Worm (Caenorhabditis elegans) whole organism, young adult: ENCODE data around the gene pgp-6.

Experiments
- B0261.1 ChIP-seq: sonication (generic microtip); optimal IDR thresholded peaks from 2 replicates; lab custom pipeline; 2016; ENCODE audit warnings: mild to moderate bottlenecking, missing genetic modification characterization, moderate library complexity, missing compliant biosample characterization
- C06A6.2 ChIP-seq: fragments of 200-800 bp; sonication (Bioruptor generic); conservative IDR thresholded peaks from 2 replicates; pipeline ENCODE4 v1.3.6; 2022; ENCODE audit warnings: missing genetic modification characterization, missing compliant biosample characterization
- C17E4.6 ChIP-seq: fragments of 200-800 bp; sonication (Bioruptor generic); IDR thresholded peaks from 2 replicates; pipeline ENCODE4 v1.3.6; 2022; ENCODE audit warnings: missing genetic modification reagents, missing genetic modification characterization, missing compliant biosample characterization
- F22D6.2 ChIP-seq: sonication (generic microtip); optimal IDR thresholded peaks from 2 replicates; lab custom pipeline; 2016; ENCODE audit warnings: mild to moderate bottlenecking, missing genetic modification characterization, missing compliant biosample characterization
- F37B4.10 ChIP-seq: fragments of 200-800 bp; sonication (Bioruptor generic); IDR thresholded peaks from 2 replicates; pipeline ENCODE4 v1.3.6; 2022; ENCODE audit warnings: missing genetic modification characterization, missing compliant biosample characterization
- F57A8.1 ChIP-seq: fragments of 200-800 bp; sonication (Bioruptor generic); optimal IDR thresholded peaks from 2 replicates; lab custom pipeline; 2018; ENCODE audit warnings: mild to moderate bottlenecking, missing genetic modification characterization, moderate library complexity, missing compliant biosample characterization
- K11D2.4 ChIP-seq: fragments of 200-800 bp; sonication (Bioruptor generic); IDR thresholded peaks from 2 replicates; pipeline ENCODE4 v1.3.6; 2022; ENCODE audit warnings: missing genetic modification reagents, missing genetic modification characterization, missing compliant biosample characterization
- K12H6.12 ChIP-seq: fragments of 200-800 bp; sonication (Bioruptor generic); optimal IDR thresholded peaks from 2 replicates; lab custom pipeline; 2018; ENCODE audit warnings: mild to moderate bottlenecking, missing genetic modification characterization, missing compliant biosample characterization
- Y79H2A.3 ChIP-seq: fragments of 200-800 bp; sonication (Bioruptor generic); conservative IDR thresholded peaks from 2 replicates; pipeline ENCODE4 v1.3.6; 2022; ENCODE audit warnings: missing genetic modification reagents, missing genetic modification characterization, missing compliant biosample characterization
- ZK185.1 ChIP-seq: sonication (generic microtip); optimal IDR thresholded peaks from 2 replicates; lab custom pipeline; 2016; ENCODE audit warnings: mild to moderate bottlenecking, missing genetic modification characterization, missing compliant biosample characterization; ENCODE audit not compliant: poor library complexity, severe bottlenecking
- aptf-2 ChIP-seq: fragments of 200-800 bp; sonication (Bioruptor generic); conservative IDR thresholded peaks from 2 replicates; pipeline ENCODE4 v1.3.6; 2022; ENCODE audit warnings: missing genetic modification reagents, missing genetic modification characterization, missing compliant biosample characterization
- attf-5 ChIP-seq: fragments of 200-800 bp; sonication (Bioruptor generic); optimal IDR thresholded peaks from 2 replicates; lab custom pipeline; 2018; ENCODE audit warnings: mild to moderate bottlenecking, missing genetic modification characterization, missing compliant biosample characterization
- cebp-1 ChIP-seq, 2 experiments: fragments of 200-800 bp in 1 of 2; sonication (Bioruptor generic) in 1 of 2; sonication (generic microtip) in 1 of 2; IDR thresholded peaks in 1 of 2; optimal IDR thresholded peaks in 1 of 2; 2 replicates each; pipeline versions ENCODE4 v1.3.6 to Lab custom; 2017 to 2022; ENCODE audit warnings: missing compliant biosample characterization in 2 of 2, missing genetic modification characterization in 2 of 2, mild to moderate bottlenecking in 1 of 2, missing genetic modification reagents in 1 of 2, moderate library complexity in 1 of 2
- ceh-27 ChIP-seq: fragments of 200-800 bp; sonication (Bioruptor generic); optimal IDR thresholded peaks from 2 replicates; lab custom pipeline; 2018; ENCODE audit warnings: mild to moderate bottlenecking, missing genetic modification characterization, moderate library complexity, missing compliant biosample characterization
- chd-7 ChIP-seq: sonication (generic microtip); optimal IDR thresholded peaks from 2 replicates; lab custom pipeline; 2016; ENCODE audit warnings: mild to moderate bottlenecking, missing genetic modification characterization, moderate library complexity, missing compliant biosample characterization
- dox-1 ChIP-seq: fragments of 200-800 bp; sonication (Bioruptor generic); IDR thresholded peaks from 2 replicates; pipeline ENCODE4 v1.3.6; 2022; ENCODE audit warnings: missing genetic modification reagents, missing genetic modification characterization, missing compliant biosample characterization
- ets-4 ChIP-seq: fragments of 200-800 bp; sonication (Bioruptor generic); optimal IDR thresholded peaks from 2 replicates; lab custom pipeline; 2018; ENCODE audit warnings: mild to moderate bottlenecking, missing genetic modification characterization, missing compliant biosample characterization
- him-1 ChIP-seq: sonication (generic microtip); optimal IDR thresholded peaks from 2 replicates; lab custom pipeline; 2016; ENCODE audit warnings: missing genotype, missing genetic modification reagents, missing genetic modification characterization, missing compliant biosample characterization
- hlh-26 ChIP-seq: fragments of 200-800 bp; sonication (Bioruptor generic); conservative IDR thresholded peaks from 2 replicates; pipeline ENCODE4 v1.3.6; 2022; ENCODE audit warnings: missing genetic modification reagents, missing genetic modification characterization, missing compliant biosample characterization
- hmg-1.2 ChIP-seq: fragments of 200-800 bp; sonication (Bioruptor generic); IDR thresholded peaks from 2 replicates; pipeline ENCODE4 v1.3.6; 2022; ENCODE audit warnings: missing genetic modification reagents, missing genetic modification characterization, missing compliant biosample characterization
- lin-35 ChIP-seq, 3 experiments: fragments of 150-350 bp in 2 of 3; sonication (generic microtip) in 1 of 3; optimal IDR thresholded peaks; 2 replicates each; lab custom pipeline; 2014 to 2018; ENCODE audit warnings: missing biosample characterization in 3 of 3, missing genetic modification characterization in 3 of 3, missing genetic modification reagents in 3 of 3
- lin-40 ChIP-seq: sonication (generic microtip); optimal IDR thresholded peaks from 2 replicates; lab custom pipeline; 2016; ENCODE audit warnings: missing genetic modification characterization, mild to moderate bottlenecking, missing compliant biosample characterization, missing genotype, missing genetic modification reagents
- lin-54 ChIP-seq: fragments of 200-800 bp; sonication (Bioruptor generic); optimal IDR thresholded peaks from 2 replicates; lab custom pipeline; 2018; ENCODE audit warnings: mild to moderate bottlenecking, missing genetic modification characterization, missing compliant biosample characterization
- nhr-120 ChIP-seq: fragments of 200-800 bp; sonication (Bioruptor generic); IDR thresholded peaks from 2 replicates; pipeline ENCODE4 v1.3.6; 2022; ENCODE audit warnings: missing genetic modification characterization, missing compliant biosample characterization
- nhr-27 ChIP-seq: fragments of 200-800 bp; sonication (Bioruptor generic); optimal IDR thresholded peaks from 2 replicates; lab custom pipeline; 2018; ENCODE audit warnings: mild to moderate bottlenecking, missing genetic modification characterization, moderate library complexity, missing compliant biosample characterization
- nhr-80 ChIP-seq: sonication (generic microtip); optimal IDR thresholded peaks from 2 replicates; lab custom pipeline; 2016; ENCODE audit warnings: missing genetic modification characterization, missing compliant biosample characterization
- pha-4 ChIP-seq: fragments of 150-350 bp; sonication (generic microtip); optimal IDR thresholded peaks from 2 replicates; lab custom pipeline; 2014; ENCODE audit warnings: missing biosample characterization, missing genetic modification reagents, missing genetic modification characterization
- snpc-1.1 ChIP-seq: sonication (generic microtip); optimal IDR thresholded peaks from 2 replicates; lab custom pipeline; 2017; ENCODE audit warnings: missing genetic modification characterization, mild to moderate bottlenecking, missing compliant biosample characterization, antibody characterized with exemption, moderate library complexity, missing genotype, missing genetic modification reagents; ENCODE audit not compliant: insufficient read depth
- somi-1 ChIP-seq: fragments of 200-800 bp; sonication (Bioruptor generic); optimal IDR thresholded peaks from 2 replicates; lab custom pipeline; 2018; ENCODE audit warnings: mild to moderate bottlenecking, missing genetic modification characterization, missing compliant biosample characterization
- sptf-2 ChIP-seq: fragments of 200-800 bp; sonication (Bioruptor generic); optimal IDR thresholded peaks from 2 replicates; lab custom pipeline; 2018; ENCODE audit warnings: mild to moderate bottlenecking, missing genetic modification characterization, missing compliant biosample characterization
- unc-62 ChIP-seq: fragments of 150-350 bp; optimal IDR thresholded peaks from 2 replicates; lab custom pipeline; 2014; ENCODE audit warnings: missing biosample characterization, missing genetic modification reagents, missing genetic modification characterization
- xnd-1 ChIP-seq: sonication (generic microtip); optimal IDR thresholded peaks from 2 replicates; lab custom pipeline; 2016; ENCODE audit warnings: missing genotype, missing genetic modification reagents, missing genetic modification characterization, missing compliant biosample characterization
- ztf-18 ChIP-seq: sonication (generic microtip); optimal IDR thresholded peaks from 2 replicates; lab custom pipeline; 2016; ENCODE audit warnings: missing genotype, mild to moderate bottlenecking, missing genetic modification characterization, missing compliant biosample characterization
- ztf-25 ChIP-seq: fragments of 200-800 bp; sonication (Bioruptor generic); IDR thresholded peaks from 2 replicates; pipeline ENCODE4 v1.3.6; 2022; ENCODE audit warnings: missing genetic modification reagents, missing genetic modification characterization, missing compliant biosample characterization
- ztf-3 ChIP-seq: fragments of 200-800 bp; sonication (Bioruptor generic); optimal IDR thresholded peaks from 2 replicates; lab custom pipeline; 2018; ENCODE audit warnings: mild to moderate bottlenecking, missing genetic modification characterization, missing compliant biosample characterization
- ztf-6 ChIP-seq: fragments of 200-800 bp; sonication (Bioruptor generic); IDR thresholded peaks from 2 replicates; pipeline ENCODE4 v1.3.6; 2022; ENCODE audit warnings: missing genetic modification reagents, missing genetic modification characterization, missing compliant biosample characterization

Gene pgp-6

ce11 chrX:10900952-10901351 lies 23.7 kb upstream of the pgp-6 start:
- TF ChIP-seq xnd-1 (tag; lab: Kevin White, UChicago) (no peak), hmg-1.2 (peak; percentile 40; the same call in 1 of the 2 replicates), dox-1 (GFP tag; lab: Robert Waterston, UW) (peak; percentile 49; the same call in 1 of the 2 replicates), chd-7 (tag; lab: Kevin White, UChicago) (peak; percentile 45), K12H6.12 (tag; lab: Kevin White, UChicago) (peak; percentile 57), snpc-1.1 (tag; lab: Kevin White, UChicago) (no peak), ztf-25 (no peak), ZK185.1 (tag; lab: Kevin White, UChicago) (peak; percentile 31), lin-40 (peak; percentile 46), somi-1 (GFP tag; lab: Kevin White, UChicago) (peak; percentile 45), attf-5 (GFP tag; lab: Kevin White, UChicago) (peak; percentile 53), ztf-18 (no peak), C06A6.2 (GFP tag; lab: Robert Waterston, UW) (no peak), pha-4 (tag; lab: Kevin White, UChicago) (no peak), him-1 (tag; lab: Kevin White, UChicago) (no peak), cebp-1 (GFP tag; IDR thresholded peaks at IDR 0.05; lab: Robert Waterston, UW) (no peak), cebp-1 (tag; optimal IDR thresholded peaks at IDR 0.05; lab: Kevin White, UChicago) (peak; percentile 35)

DNA sequence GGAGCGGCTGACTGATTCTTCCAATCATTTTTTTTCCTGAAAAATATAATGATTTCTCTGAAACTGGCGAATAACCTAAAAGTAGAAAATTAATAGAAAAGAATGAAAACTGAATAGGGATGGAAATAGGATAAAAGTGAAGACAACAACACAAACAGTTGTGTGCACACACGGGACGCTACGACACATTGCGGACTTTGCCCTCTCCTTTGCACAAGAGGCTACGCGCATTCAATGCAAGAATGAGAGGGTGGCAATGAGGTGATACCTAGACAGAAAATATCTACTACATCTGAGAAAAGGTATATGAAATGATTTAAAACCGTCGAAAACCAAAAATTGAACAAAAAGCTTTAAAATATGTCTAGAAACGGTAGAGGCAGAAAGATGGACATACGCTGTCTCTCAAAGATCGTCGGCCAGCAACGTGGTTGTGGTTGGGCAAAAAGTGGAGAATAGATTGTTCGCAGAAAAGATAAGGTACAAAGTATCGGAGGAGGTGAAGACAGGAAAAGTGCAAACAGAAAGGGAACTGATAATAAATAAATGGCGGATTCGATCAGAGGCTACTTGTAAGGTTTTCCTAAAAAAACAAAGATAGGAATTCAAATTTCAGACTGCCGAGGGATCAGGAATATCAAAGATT lies 23.0 kb upstream of the pgp-6 start, which contains the start of gene suca-1:
Gene suca-1, minus strand, starts transcription at position 36 of the 646 bp plus-strand sequence.
- peak; percentile 8 for TF ChIP-seq lin-40
- no peak for TF ChIP-seq ceh-27
- no peak for TF ChIP-seq Y79H2A.3 (GFP tag; lab: Robert Waterston, UW)
- TF ChIP-seq nhr-80 (tag; lab: Kevin White, UChicago) = peak; percentile 85
- no peak for TF ChIP-seq ets-4 (GFP tag; lab: Kevin White, UChicago)
- peak; percentile 45 for TF ChIP-seq dox-1 (GFP tag; lab: Robert Waterston, UW)
- no peak for TF ChIP-seq nhr-27 (tag; lab: Kevin White, UChicago)

DNA sequence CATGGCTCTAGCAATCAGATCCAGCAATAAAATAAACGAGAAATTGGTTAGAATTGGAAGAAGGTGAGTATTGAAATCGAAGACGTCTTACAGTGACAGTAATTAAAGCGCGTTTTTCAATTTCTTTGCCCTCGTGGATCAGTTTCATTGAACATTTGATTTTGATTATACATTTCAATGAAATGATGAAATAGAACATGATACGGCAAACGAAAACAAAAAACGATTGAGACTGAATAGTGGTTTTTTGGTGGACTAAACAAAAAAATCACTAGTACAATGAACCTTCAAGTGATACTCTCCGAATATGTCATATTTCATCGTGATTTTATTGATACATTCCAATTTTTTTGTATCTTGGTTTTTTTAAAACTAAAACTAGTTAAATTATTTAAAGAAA lies 19.3 kb upstream of the pgp-6 start, which contains the start of gene haly-1:
Gene haly-1, minus strand, starts transcription at position 101 of the 400 bp plus-strand sequence.
- TF ChIP-seq unc-62 (no peak), lin-35 (GFP tag; optimal IDR thresholded peaks at IDR 0.05; lab: Kevin White, UChicago) (no peak), ztf-3 (GFP tag; lab: Kevin White, UChicago) (no peak), B0261.1 (no peak), aptf-2 (GFP tag; lab: Robert Waterston, UW) (no peak), ZK185.1 (tag; lab: Kevin White, UChicago) (no peak), ztf-6 (GFP tag; lab: Robert Waterston, UW) (no peak), C17E4.6 (GFP tag; lab: Robert Waterston, UW) (no peak), F22D6.2 (tag; lab: Kevin White, UChicago) (no peak), hlh-26 (GFP tag; lab: Robert Waterston, UW) (no peak), sptf-2 (GFP tag; lab: Kevin White, UChicago) (no peak), cebp-1 (GFP tag; IDR thresholded peaks at IDR 0.05; lab: Robert Waterston, UW) (no peak), cebp-1 (tag; optimal IDR thresholded peaks at IDR 0.05; lab: Kevin White, UChicago) (no peak), K11D2.4 (GFP tag; lab: Robert Waterston, UW) (no peak), nhr-120 (GFP tag; lab: Robert Waterston, UW) (no peak), F37B4.10 (GFP tag; lab: Robert Waterston, UW) (no peak), F57A8.1 (GFP tag; lab: Kevin White, UChicago) (no peak), lin-54 (GFP tag; lab: Kevin White, UChicago) (no peak)
